Fruit fly (Drosophila melanogaster) whole organism, embryonic: ENCODE results near the gene Wdr92.

Experiments
- Adf1 ChIP-seq: fragments of 200-800 bp; sonication (Bioruptor generic); IDR thresholded peaks from 2 replicates; pipeline ENCODE4 v1.3.6; 2022; ENCODE audit warnings: missing biosample characterization, missing genetic modification characterization
- Antp ChIP-seq: fragments of 200-800 bp; sonication (Bioruptor generic); optimal IDR thresholded peaks from 3 replicates; lab custom pipeline; 2016; ENCODE audit warnings: missing biosample characterization, missing genetic modification characterization
- Bdp1 ChIP-seq: fragments of 200-800 bp; sonication (Bioruptor generic); optimal IDR thresholded peaks from 3 replicates; lab custom pipeline; 2016; ENCODE audit warnings: missing biosample characterization, missing genetic modification characterization
- CG10321 ChIP-seq: fragments of 200-800 bp; sonication (Bioruptor generic); IDR thresholded peaks from 2 replicates; pipeline ENCODE4 v1.3.6; 2022; ENCODE audit warnings: missing biosample characterization, missing genetic modification characterization
- CG10366 ChIP-seq: fragments of 200-800 bp; sonication (Bioruptor generic); IDR thresholded peaks from 2 replicates; pipeline ENCODE4 v1.3.6; 2022; ENCODE audit warnings: missing biosample characterization, missing genetic modification characterization
- CG13894 ChIP-seq: fragments of 200-800 bp; sonication (Bioruptor generic); optimal IDR thresholded peaks from 3 replicates; lab custom pipeline; 2018; ENCODE audit warnings: missing biosample characterization, mild to moderate bottlenecking, missing genetic modification characterization, moderate library complexity
- CG1603 ChIP-seq: fragments of 200-800 bp; sonication (Bioruptor generic); optimal IDR thresholded peaks from 2 replicates; lab custom pipeline; 2019; ENCODE audit warnings: missing biosample characterization, mild to moderate bottlenecking, missing genetic modification characterization, moderate library complexity
- CG1647 ChIP-seq: fragments of 200-800 bp; sonication (Bioruptor generic); optimal IDR thresholded peaks from 3 replicates; lab custom pipeline; 2016; ENCODE audit warnings: missing biosample characterization, missing genetic modification characterization
- CG1832 ChIP-seq: fragments of 200-800 bp; sonication (Bioruptor generic); optimal IDR thresholded peaks from 2 replicates; lab custom pipeline; 2017; ENCODE audit warnings: missing biosample characterization, mild to moderate bottlenecking, missing genetic modification characterization, inconsistent platforms
- CG18599 ChIP-seq: fragments of 200-800 bp; sonication (Bioruptor generic); optimal IDR thresholded peaks from 3 replicates; lab custom pipeline; 2017; ENCODE audit warnings: missing biosample characterization, missing genetic modification characterization, mild to moderate bottlenecking, moderate library complexity, missing genetic modification reagents
- CG2678 ChIP-seq: fragments of 200-800 bp; sonication (Bioruptor generic); optimal IDR thresholded peaks from 3 replicates; lab custom pipeline; 2019; ENCODE audit warnings: missing biosample characterization, mild to moderate bottlenecking, missing genetic modification characterization, moderate library complexity
- CG31441 ChIP-seq: fragments of 200-800 bp; sonication (Bioruptor generic); IDR thresholded peaks from 2 replicates; pipeline ENCODE4 v1.3.6; 2022; ENCODE audit warnings: missing biosample characterization, missing genetic modification characterization
- CG3163 ChIP-seq: fragments of 200-800 bp; sonication (Bioruptor generic); optimal IDR thresholded peaks from 3 replicates; lab custom pipeline; 2016; ENCODE audit warnings: missing biosample characterization, missing genetic modification characterization
- CG4328 ChIP-seq: fragments of 200-800 bp; sonication (Bioruptor generic); optimal IDR thresholded peaks from 3 replicates; lab custom pipeline; 2017; ENCODE audit warnings: missing biosample characterization, missing genetic modification reagents, missing genetic modification characterization
- CG6175 ChIP-seq: fragments of 200-800 bp; sonication (Bioruptor generic); IDR thresholded peaks from 3 replicates; pipeline ENCODE4 v1.3.6; 2022; ENCODE audit warnings: missing biosample characterization, missing genetic modification characterization
- CG6683 ChIP-seq: fragments of 200-800 bp; sonication (Bioruptor generic); optimal IDR thresholded peaks from 2 replicates; lab custom pipeline; 2017; ENCODE audit warnings: missing biosample characterization, mild to moderate bottlenecking, missing genetic modification characterization, missing genetic modification reagents
- CG8089 ChIP-seq: fragments of 200-800 bp; sonication (Bioruptor generic); optimal IDR thresholded peaks from 3 replicates; lab custom pipeline; 2016; ENCODE audit warnings: missing biosample characterization, missing genetic modification characterization
- CG8478 ChIP-seq: fragments of >200 bp; optimal IDR thresholded peaks from 2 replicates; lab custom pipeline; 2018
- ERR ChIP-seq: fragments of 200-800 bp; sonication (Bioruptor generic); optimal IDR thresholded peaks from 2 replicates; lab custom pipeline; 2016; ENCODE audit warnings: missing biosample characterization, missing genetic modification characterization
- Ets65A ChIP-seq: fragments of 200-800 bp; sonication (Bioruptor generic); peaks from one replicate; lab custom pipeline; 2016; ENCODE audit warnings: missing biosample characterization, missing genetic modification characterization
- GATAe ChIP-seq: fragments of 200-800 bp; sonication (Bioruptor generic); conservative IDR thresholded peaks from 2 replicates; pipeline ENCODE4 v1.3.6; 2022; ENCODE audit warnings: missing biosample characterization, missing genetic modification characterization
- Hey ChIP-seq: fragments of 200-800 bp; sonication (Bioruptor generic); optimal IDR thresholded peaks from 3 replicates; lab custom pipeline; 2018; ENCODE audit warnings: missing biosample characterization, mild to moderate bottlenecking, missing genetic modification characterization
- Hmr ChIP-seq: fragments of 200-800 bp; sonication (Bioruptor generic); optimal IDR thresholded peaks from 3 replicates; lab custom pipeline; 2017; ENCODE audit warnings: mild to moderate bottlenecking, missing biosample characterization, missing genetic modification reagents, missing genetic modification characterization
- Hr51 ChIP-seq, 2 experiments: fragments of 200-800 bp; sonication (Bioruptor generic); optimal IDR thresholded peaks; 2 replicates in 1 of 2; 3 replicates in 1 of 2; lab custom pipeline; 2016 to 2018; ENCODE audit warnings: missing biosample characterization in 2 of 2, missing genetic modification characterization in 2 of 2, mild to moderate bottlenecking in 1 of 2, moderate library complexity in 1 of 2
- Nf-YC ChIP-seq: fragments of 200-800 bp; optimal IDR thresholded peaks from 3 replicates; lab custom pipeline; 2019; ENCODE audit warnings: missing biosample characterization, mild to moderate bottlenecking, missing genetic modification characterization, moderate library complexity
- Pdp1 ChIP-seq, 2 experiments: fragments of 200-800 bp; sonication (Bioruptor generic); optimal IDR thresholded peaks; 3 replicates each; lab custom pipeline; 2016; ENCODE audit warnings: missing biosample characterization in 2 of 2, missing genetic modification characterization in 2 of 2, mild to moderate bottlenecking in 1 of 2, moderate library complexity in 1 of 2
- Rfx ChIP-seq: fragments of 200-800 bp; sonication (Bioruptor generic); IDR thresholded peaks from 2 replicates; pipeline ENCODE4 v1.3.6; 2022; ENCODE audit warnings: missing biosample characterization, missing genetic modification characterization
- Ssrp ChIP-seq: fragments of 200-800 bp; sonication (Bioruptor generic); optimal IDR thresholded peaks from 2 replicates; lab custom pipeline; 2018; ENCODE audit warnings: missing biosample characterization, mild to moderate bottlenecking, missing genetic modification characterization, moderate library complexity
- Trl ChIP-seq, 3 experiments: fragments of >200 bp in 2 of 3; fragments of 200-800 bp in 1 of 3; sonication (Bioruptor generic) in 1 of 3; optimal IDR thresholded peaks; 2 replicates in 1 of 3; 3 replicates in 2 of 3; lab custom pipeline; 2016 to 2017; ENCODE audit warnings: missing biosample characterization in 1 of 3, missing genetic modification characterization in 1 of 3
- abd-A ChIP-seq: fragments of 200-800 bp; sonication (Bioruptor generic); optimal IDR thresholded peaks from 3 replicates; lab custom pipeline; 2019; ENCODE audit warnings: missing biosample characterization, mild to moderate bottlenecking, missing genetic modification characterization, moderate library complexity
- bigmax ChIP-seq: fragments of 200-800 bp; sonication (Bioruptor generic); optimal IDR thresholded peaks from 2 replicates; lab custom pipeline; 2018; ENCODE audit warnings: missing biosample characterization, mild to moderate bottlenecking, missing genetic modification characterization
- cg ChIP-seq: fragments of 200-800 bp; sonication (Bioruptor generic); optimal IDR thresholded peaks from 3 replicates; lab custom pipeline; 2019; ENCODE audit warnings: missing biosample characterization, mild to moderate bottlenecking, missing genetic modification characterization, moderate library complexity
- chinmo ChIP-seq: fragments of 200-800 bp; sonication (Bioruptor generic); IDR thresholded peaks from 4 replicates; pipeline ENCODE4 v1.3.6; 2022; ENCODE audit warnings: missing biosample characterization, missing genetic modification characterization; ENCODE audit not compliant: partially characterized antibody
- crol ChIP-seq: fragments of 200-800 bp; sonication (Bioruptor generic); IDR thresholded peaks from 2 replicates; pipeline ENCODE4 v1.3.6; 2022; ENCODE audit warnings: missing biosample characterization, missing genetic modification characterization
- cwo ChIP-seq: fragments of 200-800 bp; sonication (Bioruptor generic); optimal IDR thresholded peaks from 3 replicates; lab custom pipeline; 2017; ENCODE audit warnings: missing biosample characterization, missing genetic modification characterization, mild to moderate bottlenecking, moderate library complexity, missing genetic modification reagents
- fd102C ChIP-seq: fragments of 200-800 bp; sonication (Bioruptor generic); optimal IDR thresholded peaks from 2 replicates; lab custom pipeline; 2018; ENCODE audit warnings: missing biosample characterization, mild to moderate bottlenecking, missing genetic modification characterization, moderate library complexity
- ftz-f1 ChIP-seq: fragments of 200-800 bp; sonication (Bioruptor generic); optimal IDR thresholded peaks from 2 replicates; lab custom pipeline; 2016; ENCODE audit warnings: missing biosample characterization, missing genetic modification characterization
- gcm2 ChIP-seq: fragments of 200-800 bp; sonication (Bioruptor generic); optimal IDR thresholded peaks from 2 replicates; lab custom pipeline; 2016; ENCODE audit warnings: missing biosample characterization, missing genetic modification characterization
- lab ChIP-seq: fragments of 200-800 bp; sonication (Bioruptor generic); optimal IDR thresholded peaks from 3 replicates; lab custom pipeline; 2017; ENCODE audit warnings: missing biosample characterization, missing genetic modification characterization, mild to moderate bottlenecking, moderate library complexity, missing genetic modification reagents
- nau ChIP-seq: fragments of 200-800 bp; sonication (Bioruptor generic); optimal IDR thresholded peaks from 3 replicates; lab custom pipeline; 2017; ENCODE audit warnings: missing biosample characterization, mild to moderate bottlenecking, missing genetic modification characterization, missing genetic modification reagents
- rib ChIP-seq: fragments of 200-800 bp; sonication (Bioruptor generic); IDR thresholded peaks from 2 replicates; pipeline ENCODE4 v1.3.6; 2022; ENCODE audit warnings: missing biosample characterization, missing genetic modification characterization
- scrt ChIP-seq: fragments of 200-800 bp; sonication (Bioruptor generic); optimal IDR thresholded peaks from 2 replicates; lab custom pipeline; 2018; ENCODE audit warnings: missing biosample characterization, mild to moderate bottlenecking, missing genetic modification characterization, moderate library complexity
- sens ChIP-seq: fragments of 200-800 bp; sonication (Bioruptor generic); peaks from one replicate; lab custom pipeline; 2016; ENCODE audit warnings: missing biosample characterization, missing genetic modification characterization
- tin ChIP-seq: fragments of 200-800 bp; sonication (Bioruptor generic); optimal IDR thresholded peaks from 3 replicates; lab custom pipeline; 2016; ENCODE audit warnings: missing biosample characterization, missing genetic modification characterization
- trh ChIP-seq: fragments of 200-800 bp; sonication (Bioruptor generic); optimal IDR thresholded peaks from 2 replicates; lab custom pipeline; 2016; ENCODE audit warnings: missing biosample characterization, missing genetic modification characterization
- zen2 ChIP-seq: fragments of 200-800 bp; sonication (Bioruptor generic); IDR thresholded peaks from 3 replicates; pipeline ENCODE4 v1.3.6; 2022; ENCODE audit warnings: missing biosample characterization, missing genetic modification characterization; ENCODE audit not compliant: partially characterized antibody

The Wdr92 gene

dm6 chr3L:17929697-17930581, 22.0 kb downstream of the Wdr92 start:
- TF ChIP-seq Rfx (GFP tag; lab: Robert Waterston, UW) (peak; percentile 49; the same call in 1 of the 2 replicates), Ssrp (tag; lab: Kevin White, UChicago) (no peak), lab (GFP tag; lab: Kevin White, UChicago) (peak; percentile 0), nau (GFP tag; lab: Kevin White, UChicago) (no peak), tin (GFP tag; lab: Kevin White, UChicago) (no peak), Ets65A (GFP tag; lab: Kevin White, UChicago) (peak; percentile 53), Nf-YC (tag; lab: Kevin White, UChicago) (peak; percentile 24), ERR (GFP tag; lab: Kevin White, UChicago) (peak; percentile 78), Hey (tag; lab: Kevin White, UChicago) (peak; percentile 24), CG2678 (no peak), Adf1 (GFP tag; lab: Robert Waterston, UW) (peak; percentile 36; the same call in 1 of the 2 replicates), Trl (optimal IDR thresholded peaks at IDR 0.05; lab: Kevin White, UChicago) (peak; percentile 48 to 75), Trl (GFP tag; optimal IDR thresholded peaks at IDR 0.05; lab: Kevin White, UChicago) (no peak), scrt (GFP tag; lab: Kevin White, UChicago) (peak; percentile 62), CG18599 (GFP tag; lab: Kevin White, UChicago) (peak; percentile 21), CG10321 (GFP tag; lab: Robert Waterston, UW) (peak; percentile 69), ftz-f1 (GFP tag; lab: Kevin White, UChicago) (peak; percentile 95), CG13894 (peak; percentile 19), CG6175 (GFP tag; lab: Robert Waterston, UW) (0 out of 3 replicates have a peak, but pooled peaks have one; percentile 28), crol (GFP tag; lab: Robert Waterston, UW) (peak; percentile 16; the same call in 1 of the 2 replicates), chinmo (GFP tag; lab: Robert Waterston, UW) (0 out of 4 replicates have a peak, but pooled peaks have one; percentile 36), fd102C (GFP tag; lab: Kevin White, UChicago) (no peak), bigmax (GFP tag; lab: Kevin White, UChicago) (no peak), trh (GFP tag; lab: Kevin White, UChicago) (no peak), CG1832 (GFP tag; lab: Kevin White, UChicago) (peak; percentile 53), CG3163 (GFP tag; lab: Kevin White, UChicago) (peak; percentile 47), CG31441 (GFP tag; lab: Robert Waterston, UW) (no peak), Hr51 (GFP tag; optimal IDR thresholded peaks at IDR 0.05; lab: Kevin White, UChicago) (peak in 1 of 2 experiments; percentile 18), CG1603 (tag; lab: Kevin White, UChicago) (no peak), abd-A (tag; lab: Kevin White, UChicago) (peak; percentile 61), CG8478 (peak; percentile 83), Hmr (no peak), CG10366 (GFP tag; lab: Robert Waterston, UW) (no peak), cg (GFP tag; lab: Kevin White, UChicago) (peak; percentile 3), rib (GFP tag; lab: Robert Waterston, UW) (no peak), cwo (GFP tag; lab: Kevin White, UChicago) (peak; percentile 15)

DNA sequence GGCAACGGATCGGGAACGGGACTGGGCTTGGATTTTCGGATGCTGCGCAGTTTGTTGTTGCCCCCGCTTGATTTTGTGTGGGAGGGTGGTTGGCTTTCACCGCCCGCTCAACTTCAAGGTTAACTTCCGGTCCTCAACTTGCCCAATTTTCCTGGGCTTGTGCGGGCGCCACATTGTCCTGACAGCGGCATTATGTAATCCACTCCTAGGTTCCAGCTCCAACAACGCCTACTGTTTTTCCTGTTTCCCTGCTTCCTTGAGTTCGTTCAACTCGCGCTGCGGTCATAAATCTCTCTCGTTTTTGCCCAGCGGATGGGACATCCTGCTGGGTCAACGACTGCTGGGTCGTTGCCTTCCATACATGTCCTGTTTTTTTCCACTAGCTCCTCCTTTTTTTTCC, 23.9 kb downstream of the Wdr92 start:
- TF ChIP-seq Antp (GFP tag; lab: Kevin White, UChicago) (no peak), CG1647 (no peak), CG4328 (no peak), zen2 (GFP tag; lab: Robert Waterston, UW) (no peak), sens (GFP tag; lab: Kevin White, UChicago) (peak; percentile 37), lab (GFP tag; lab: Kevin White, UChicago) (peak; percentile 0), ftz-f1 (GFP tag; lab: Kevin White, UChicago) (peak; percentile 50), Bdp1 (no peak), CG18599 (GFP tag; lab: Kevin White, UChicago) (peak; percentile 48), abd-A (tag; lab: Kevin White, UChicago) (peak; percentile 70), GATAe (GFP tag; lab: Robert Waterston, UW) (no peak), Hey (tag; lab: Kevin White, UChicago) (peak; percentile 29), Pdp1 (GFP tag; optimal IDR thresholded peaks at IDR 0.05; lab: Kevin White, UChicago) (peak in 1 of 2 experiments; percentile 73), gcm2 (GFP tag; lab: Kevin White, UChicago) (no peak), CG6683 (GFP tag; lab: Kevin White, UChicago) (no peak), CG8089 (GFP tag; lab: Kevin White, UChicago) (no peak), Ets65A (GFP tag; lab: Kevin White, UChicago) (peak; percentile 40)
